Worm (Caenorhabditis elegans): ENCODE measurements around the gene F47B10.8.

The F47B10.8 gene

DNA sequence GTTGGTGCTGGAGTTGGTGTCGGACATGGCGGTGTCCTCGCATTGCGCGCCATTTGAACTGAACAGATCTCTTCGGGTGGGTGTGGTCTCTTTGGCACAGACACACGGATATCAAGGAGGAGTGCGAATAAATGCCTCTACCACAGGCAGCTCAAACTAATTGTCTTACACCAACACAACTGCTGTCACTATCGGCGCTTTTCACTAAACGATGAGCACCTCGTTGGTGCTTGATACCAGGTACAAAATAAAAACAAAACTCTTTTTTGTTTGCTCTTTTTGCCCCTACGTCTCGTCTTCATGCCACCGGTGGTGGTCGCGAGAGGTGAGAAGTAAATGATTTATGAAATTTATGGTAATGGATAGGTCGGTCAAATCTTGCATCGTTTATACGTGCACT lies at the start of gene F47B10.8:
Gene F47B10.8, minus strand, starts transcription at position 101 of the 400 bp plus-strand sequence.
- TF ChIP-seq nhr-43 (tag; optimal IDR thresholded peaks at IDR 0.05; ENCODE audit: poor library complexity, severe bottlenecking) (no peak), unc-62 (GFP tag; optimal IDR thresholded peaks at IDR 0.05) (no peak)

DNA sequence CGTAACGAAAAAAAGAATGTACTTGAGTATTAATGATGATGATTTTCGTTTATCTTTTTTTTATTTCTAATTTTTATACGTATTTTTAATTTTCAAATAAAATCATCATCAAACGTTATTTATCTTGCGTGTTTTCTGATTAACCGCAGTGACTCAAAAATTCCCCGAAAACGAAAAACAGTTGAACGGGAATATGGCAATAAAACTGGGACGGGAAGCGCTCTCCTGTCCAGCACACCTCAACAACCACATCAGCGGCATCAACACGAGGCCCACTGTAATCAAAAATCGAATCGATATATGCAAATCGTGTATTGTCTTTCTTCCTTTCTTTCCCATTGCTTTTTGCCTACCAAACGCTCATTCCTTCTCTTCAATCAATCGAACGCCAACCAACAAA lies 48.5 kb upstream of the F47B10.8 start, which contains the start of gene K09C8.2:
Gene K09C8.2, plus strand, starts transcription at position 301 of the 400 bp plus-strand sequence.
- TF ChIP-seq nhr-43 (tag; optimal IDR thresholded peaks at IDR 0.05; ENCODE audit: poor library complexity, severe bottlenecking) (no peak), fkh-2 (tag; optimal IDR thresholded peaks at IDR 0.05) (no peak), nhr-28 (tag; optimal IDR thresholded peaks at IDR 0.05) (no peak)

DNA sequence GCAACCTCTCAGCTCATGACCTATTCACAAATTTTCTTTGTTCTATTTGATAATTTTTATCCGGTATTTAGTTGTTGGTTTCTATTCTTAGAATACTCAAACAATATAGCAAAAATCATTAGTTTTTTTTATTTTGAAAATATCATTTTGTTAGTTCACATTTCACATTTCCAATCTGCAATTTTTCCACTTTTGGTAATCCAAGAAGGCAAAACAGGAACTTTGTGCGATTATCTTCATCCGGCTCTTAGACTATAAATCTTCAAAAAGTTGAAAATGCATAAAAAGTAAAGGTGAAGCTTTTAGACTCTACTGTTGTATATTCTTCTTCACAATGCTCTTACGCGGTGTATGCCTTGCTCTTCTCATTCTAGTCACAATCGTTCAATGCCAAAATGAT lies 47.8 kb upstream of the F47B10.8 start, which contains the start of gene nlp-19:
Gene nlp-19, plus strand, starts transcription at position 301 of the 400 bp plus-strand sequence.
- TF ChIP-seq eor-1 (tag; optimal IDR thresholded peaks at IDR 0.05): no peak
- TF ChIP-seq nhr-25 (tag; optimal IDR thresholded peaks at IDR 0.05): no peak
- TF ChIP-seq nfya-1 (tag; optimal IDR thresholded peaks at IDR 0.05; ENCODE audit: insufficient read depth): no peak
- no peak for TF ChIP-seq nhr-23 (tag; optimal IDR thresholded peaks at IDR 0.05)
- no peak for TF ChIP-seq aly-2 (tag; optimal IDR thresholded peaks at IDR 0.05)
- TF ChIP-seq ztf-11 (tag; optimal IDR thresholded peaks at IDR 0.05): no peak
- no peak for TF ChIP-seq egl-5 (tag; optimal IDR thresholded peaks at IDR 0.05)
- TF ChIP-seq lin-39 (tag; optimal IDR thresholded peaks at IDR 0.05): no peak
- TF ChIP-seq elt-3 (tag; optimal IDR thresholded peaks at IDR 0.05): no peak
- TF ChIP-seq tbx-2 (tag; optimal IDR thresholded peaks at IDR 0.05): no peak
- TF ChIP-seq R02D3.7 (tag; optimal IDR thresholded peaks at IDR 0.05): no peak
- TF ChIP-seq ceh-9 (tag; optimal IDR thresholded peaks at IDR 0.05): no peak

DNA sequence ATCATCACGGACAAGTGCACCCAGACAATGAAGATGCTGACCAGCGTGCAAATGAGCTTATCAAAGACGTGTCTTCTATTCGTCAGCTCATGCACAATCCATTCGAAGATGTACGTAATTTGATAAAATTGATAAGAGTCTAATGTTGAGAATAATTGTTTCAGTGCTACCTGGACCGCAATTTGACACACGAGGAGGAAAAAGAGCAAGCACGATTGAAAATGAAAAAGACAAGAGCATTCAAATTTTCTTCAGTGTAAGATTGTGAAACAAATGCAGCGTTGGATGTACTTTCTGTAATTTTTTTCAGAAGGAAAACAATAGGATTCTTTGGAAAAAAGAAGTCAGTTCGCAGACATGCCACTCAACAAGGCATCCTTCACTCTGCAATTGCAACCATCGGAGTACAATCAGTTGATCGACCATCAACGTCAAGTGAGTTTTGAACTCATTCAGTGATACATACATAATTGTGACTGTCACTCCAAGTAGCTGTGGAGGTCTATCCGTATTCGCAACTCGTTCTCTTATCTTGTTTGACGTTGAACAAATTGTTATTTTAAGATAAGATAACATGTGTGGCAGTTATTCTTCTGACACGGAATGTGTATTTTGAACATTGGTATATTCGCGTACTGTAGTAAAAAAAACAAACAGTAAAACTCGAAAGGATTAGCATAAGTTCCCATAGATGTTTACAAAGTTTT lies 46.5 kb upstream of the F47B10.8 start:
- TF ChIP-seq elt-2 (tag; optimal IDR thresholded peaks at IDR 0.05): peak; percentile 45
- no peak for TF ChIP-seq ztf-11 (tag; optimal IDR thresholded peaks at IDR 0.05)
- TF ChIP-seq lin-15B (tag; optimal IDR thresholded peaks at IDR 0.05): no peak
- TF ChIP-seq pqm-1 (tag; optimal IDR thresholded peaks at IDR 0.05): peak; percentile 32

DNA sequence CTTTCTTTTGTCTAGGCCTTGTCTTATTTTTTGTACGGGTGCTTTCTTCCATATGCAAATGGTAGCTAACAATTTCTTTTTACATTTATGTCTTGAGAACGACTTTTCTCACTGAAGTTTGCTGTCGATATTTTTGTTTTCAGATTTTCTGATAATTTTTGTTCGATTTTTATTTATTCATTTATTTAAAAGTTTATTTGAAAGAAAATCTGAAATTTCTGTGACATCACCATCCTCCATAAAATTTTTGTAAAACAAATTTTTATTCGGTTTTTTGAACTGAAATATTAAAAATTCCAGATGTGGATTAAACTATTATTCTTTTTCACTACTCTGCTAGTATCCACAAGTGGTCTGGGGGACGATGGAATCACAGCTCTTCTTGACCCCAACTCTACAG lies 43.2 kb upstream of the F47B10.8 start, which contains the start of gene pbo-4:
Gene pbo-4, plus strand, starts transcription at position 301 of the 400 bp plus-strand sequence.
- no peak for TF ChIP-seq ama-1 (optimal IDR thresholded peaks at IDR 0.05)
- TF ChIP-seq ztf-11 (tag; optimal IDR thresholded peaks at IDR 0.05): no peak
- no peak for TF ChIP-seq egl-27 (tag; optimal IDR thresholded peaks at IDR 0.05)
- no peak for TF ChIP-seq ztf-4 (tag; optimal IDR thresholded peaks at IDR 0.05)
- TF ChIP-seq ceh-9 (tag; optimal IDR thresholded peaks at IDR 0.05): no peak
- TF ChIP-seq jun-1 (tag; optimal IDR thresholded peaks at IDR 0.05): no peak

DNA sequence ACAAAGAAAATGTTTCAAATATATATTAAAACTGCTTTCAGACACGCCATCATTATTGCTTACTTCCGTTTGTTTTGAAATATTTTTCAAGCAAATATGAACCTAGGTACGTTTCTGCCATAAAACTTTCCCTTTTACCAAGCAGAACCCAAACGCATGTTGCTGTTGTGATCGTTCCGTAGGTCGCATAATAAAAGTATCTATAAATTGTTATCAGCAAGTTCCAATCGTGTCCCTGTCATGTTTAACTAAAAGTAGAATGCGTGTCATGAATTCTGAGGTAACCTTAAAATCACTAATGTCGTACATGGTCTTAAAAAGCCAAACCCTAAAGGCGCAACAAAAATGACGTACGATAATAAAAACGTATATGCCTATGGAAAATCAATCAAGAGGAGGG lies 41.3 kb upstream of the F47B10.8 start:
- TF ChIP-seq nhr-76 (tag; optimal IDR thresholded peaks at IDR 0.05): no peak
- no peak for TF ChIP-seq fkh-10 (GFP tag; optimal IDR thresholded peaks at IDR 0.05)
- peak; percentile 63 for TF ChIP-seq elt-2 (tag; optimal IDR thresholded peaks at IDR 0.05)
- peak; percentile 19 for TF ChIP-seq pqm-1 (tag; optimal IDR thresholded peaks at IDR 0.05)

DNA sequence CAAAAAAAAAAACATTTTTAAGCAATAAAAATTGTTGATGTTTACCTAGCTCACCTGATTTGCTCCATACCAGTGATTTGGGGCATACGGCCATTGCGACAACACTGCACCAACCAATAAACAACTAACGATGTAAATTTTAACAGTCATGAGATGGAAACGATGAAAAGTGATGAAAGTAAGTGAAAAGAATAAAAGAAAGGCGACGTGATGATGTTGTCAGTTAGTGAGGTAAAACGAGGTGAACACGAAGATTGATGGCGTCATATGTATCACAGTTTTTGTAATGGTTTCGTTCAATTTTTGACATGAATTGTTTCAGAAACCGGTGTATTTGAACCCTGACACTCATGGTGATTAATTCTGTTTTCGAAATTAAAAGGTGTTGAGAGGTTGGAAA lies 40.6 kb upstream of the F47B10.8 start, which contains the start of gene K09C8.7:
Gene K09C8.7, minus strand, starts transcription at position 226 of the 400 bp plus-strand sequence.
- no peak for TF ChIP-seq zag-1 (tag; optimal IDR thresholded peaks at IDR 0.05)
- TF ChIP-seq jun-1 (tag; optimal IDR thresholded peaks at IDR 0.05): no peak
- TF ChIP-seq nhr-25 (tag; optimal IDR thresholded peaks at IDR 0.05): no peak
- TF ChIP-seq nhr-43 (tag; optimal IDR thresholded peaks at IDR 0.05; ENCODE audit: poor library complexity, severe bottlenecking): no peak
- TF ChIP-seq R02D3.7 (tag; optimal IDR thresholded peaks at IDR 0.05): no peak
- no peak for TF ChIP-seq unc-62 (GFP tag; optimal IDR thresholded peaks at IDR 0.05)
- TF ChIP-seq ztf-11 (tag; optimal IDR thresholded peaks at IDR 0.05): no peak
- TF ChIP-seq elt-1 (tag; optimal IDR thresholded peaks at IDR 0.05): no peak
- no peak for TF ChIP-seq tbx-2 (tag; optimal IDR thresholded peaks at IDR 0.05)
- TF ChIP-seq nhr-28 (tag; optimal IDR thresholded peaks at IDR 0.05): no peak
- TF ChIP-seq unc-39 (tag; optimal IDR thresholded peaks at IDR 0.05): no peak
- no peak for TF ChIP-seq egl-5 (tag; optimal IDR thresholded peaks at IDR 0.05)
- no peak for TF ChIP-seq pha-4 (tag; optimal IDR thresholded peaks at IDR 0.05)
- TF ChIP-seq ZK546.5 (tag; optimal IDR thresholded peaks at IDR 0.05): no peak
- no peak for TF ChIP-seq mml-1 (tag; optimal IDR thresholded peaks at IDR 0.05)
- TF ChIP-seq ama-1 (optimal IDR thresholded peaks at IDR 0.05): no peak

All from whole organism, L3 larva.